Fruit fly (Drosophila melanogaster): Measurements from ENCODE around the gene RasGAP1.

RasGAP1 gene

dm6 chr3L:9855784-9856426 is 820 bp upstream of the RasGAP1 start (continued):
- peak; percentile 94 for TF ChIP-seq pdm3 (GFP tag; optimal IDR thresholded peaks at IDR 0.05)
- TF ChIP-seq salr (GFP tag; optimal IDR thresholded peaks at IDR 0.05) = peak; percentile 77 to 90
- TF ChIP-seq Hr38 (GFP tag; optimal IDR thresholded peaks at IDR 0.05) = no peak
- TF ChIP-seq CG31627 (GFP tag; optimal IDR thresholded peaks at IDR 0.05) = peak; percentile 95
- TF ChIP-seq vri (GFP tag; optimal IDR thresholded peaks at IDR 0.05) = peak; percentile 89
- peak; percentile 94 for TF ChIP-seq CG11762 (GFP tag; optimal IDR thresholded peaks at IDR 0.05; ENCODE audit: insufficient read depth)
- TF ChIP-seq net (GFP tag; optimal IDR thresholded peaks at IDR 0.05) = peak; percentile 93
- peak; percentile 92 for TF ChIP-seq CG11294 (GFP tag; IDR thresholded peaks at IDR 0.05)
- peak; percentile 71 for TF ChIP-seq Eip93F (GFP tag; optimal IDR thresholded peaks at IDR 0.05)

DNA sequence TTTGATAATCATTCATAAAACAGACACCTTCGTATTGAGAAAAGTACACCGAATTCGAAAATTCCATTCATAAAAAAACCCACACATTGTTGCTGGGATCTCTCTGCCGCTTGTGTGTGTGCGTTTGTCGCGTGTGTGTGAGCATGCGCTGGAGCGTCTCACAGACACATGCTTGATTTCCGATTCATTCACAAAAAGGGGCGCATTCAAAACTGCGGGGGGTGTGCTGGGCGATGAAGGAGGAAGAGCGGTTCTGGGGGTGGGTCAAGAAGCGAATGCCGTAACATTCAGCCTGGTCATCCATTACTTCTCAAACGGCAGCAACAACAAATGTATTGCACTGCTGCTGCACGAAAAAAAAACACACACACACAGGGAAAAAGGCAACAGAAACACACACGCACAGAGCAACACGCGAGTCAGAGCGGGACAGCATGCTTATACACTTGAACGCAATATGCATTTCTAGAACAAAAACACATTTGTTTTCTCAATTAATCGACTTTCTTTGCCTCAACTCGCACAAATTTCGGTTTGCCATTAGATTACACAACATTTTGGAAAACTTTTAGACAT is 1.1 kb downstream of the RasGAP1 start:
- TF ChIP-seq CG3919 (GFP tag; optimal IDR thresholded peaks at IDR 0.05) (peak; percentile 42), CG8632 (GFP tag; optimal IDR thresholded peaks at IDR 0.05) (no peak), CG3032 (tag; optimal IDR thresholded peaks at IDR 0.05) (no peak), ss (GFP tag; optimal IDR thresholded peaks at IDR 0.05) (peak; percentile 30 to 40), CG6163 (GFP tag; IDR thresholded peaks at IDR 0.05) (peak; percentile 66), lz (GFP tag; optimal IDR thresholded peaks at IDR 0.05) (no peak), Lpt (GFP tag; optimal IDR thresholded peaks at IDR 0.05) (no peak), Sox14 (GFP tag; optimal IDR thresholded peaks at IDR 0.05) (peak; percentile 62), dac (GFP tag; optimal IDR thresholded peaks at IDR 0.05) (no peak), Ets96B (tag; optimal IDR thresholded peaks at IDR 0.05) (peak; percentile 1), achi (GFP tag; optimal IDR thresholded peaks at IDR 0.05) (no peak), CG6276 (GFP tag; optimal IDR thresholded peaks at IDR 0.05) (peak; percentile 1), eg (GFP tag; IDR thresholded peaks at IDR 0.05) (peak; percentile 44; the same call in 1 of the 3 replicates), fkh (GFP tag; optimal IDR thresholded peaks at IDR 0.05) (peak; percentile 14), CG32006 (GFP tag; optimal IDR thresholded peaks at IDR 0.05) (no peak), fd59A (GFP tag; optimal IDR thresholded peaks at IDR 0.05) (no peak), dsx (GFP tag; optimal IDR thresholded peaks at IDR 0.05; ENCODE audit: poor library complexity, severe bottlenecking) (peak; percentile 95), Eip75B (GFP tag; optimal IDR thresholded peaks at IDR 0.05) (peak; percentile 37), net (GFP tag; optimal IDR thresholded peaks at IDR 0.05) (no peak), CG7368 (GFP tag; optimal IDR thresholded peaks at IDR 0.05) (peak; percentile 14), salr (GFP tag; optimal IDR thresholded peaks at IDR 0.05) (peak in 1 of 2 experiments; percentile 7), spab (GFP tag; optimal IDR thresholded peaks at IDR 0.05) (no peak), CG11902 (GFP tag; optimal IDR thresholded peaks at IDR 0.05) (no peak), CG16779 (tag; optimal IDR thresholded peaks at IDR 0.05) (peak; percentile 56), svp (GFP tag) (peak; percentile 72), vri (GFP tag; optimal IDR thresholded peaks at IDR 0.05) (peak; percentile 82)

DNA sequence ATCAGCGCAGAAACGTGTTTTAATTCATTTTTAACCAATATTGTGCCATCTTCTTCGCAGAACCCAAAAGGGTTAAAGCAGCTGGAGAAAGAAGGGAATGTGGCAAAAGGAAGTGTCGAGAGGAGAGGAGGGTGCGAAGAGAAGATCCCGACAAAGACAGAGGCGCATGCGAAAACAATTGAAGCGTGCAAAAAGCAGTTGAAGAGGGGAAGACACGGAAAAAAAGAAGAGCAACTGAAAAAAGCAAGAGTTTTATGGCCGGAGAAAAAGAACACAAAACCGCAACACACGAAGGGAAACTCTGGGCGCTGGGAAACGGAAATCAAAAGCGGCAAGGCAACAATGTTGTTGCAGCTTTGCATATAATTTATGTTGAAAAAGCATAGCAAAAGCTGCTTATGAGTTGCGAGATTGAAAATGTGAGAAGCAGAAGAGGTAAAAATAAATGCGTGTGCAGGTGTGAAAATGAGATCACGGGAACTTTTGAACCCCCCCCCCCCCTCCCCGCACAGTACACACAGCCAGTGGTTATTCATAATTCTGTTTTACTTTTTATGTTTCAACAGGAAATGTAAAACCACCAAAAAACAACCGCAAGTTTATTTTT is 1.8 kb downstream of the RasGAP1 start:
- TF ChIP-seq Blimp-1 (GFP tag; optimal IDR thresholded peaks at IDR 0.05) = peak; percentile 87
- peak; percentile 6 for TF ChIP-seq achi (GFP tag; optimal IDR thresholded peaks at IDR 0.05)
- TF ChIP-seq dsx (GFP tag; optimal IDR thresholded peaks at IDR 0.05; ENCODE audit: poor library complexity, severe bottlenecking) = peak; percentile 87
- no peak for TF ChIP-seq pdm3 (GFP tag; optimal IDR thresholded peaks at IDR 0.05)
- TF ChIP-seq Eip78C (GFP tag) = peak; percentile 54
- no peak for TF ChIP-seq vri (GFP tag; optimal IDR thresholded peaks at IDR 0.05)
- TF ChIP-seq Met (GFP tag; optimal IDR thresholded peaks at IDR 0.05) = peak; percentile 7
- peak; percentile 40 to 43 for TF ChIP-seq ss (GFP tag; optimal IDR thresholded peaks at IDR 0.05)
- TF ChIP-seq spab (GFP tag; optimal IDR thresholded peaks at IDR 0.05) = no peak
- peak; percentile 8 for TF ChIP-seq Ets96B (tag; optimal IDR thresholded peaks at IDR 0.05)
- no peak for TF ChIP-seq CG10631 (GFP tag; optimal IDR thresholded peaks at IDR 0.05)
- no peak for TF ChIP-seq CG6792 (GFP tag; optimal IDR thresholded peaks at IDR 0.05)
- no peak for TF ChIP-seq CG8119 (GFP tag; IDR thresholded peaks at IDR 0.05)
- no peak for TF ChIP-seq CG31627 (GFP tag; optimal IDR thresholded peaks at IDR 0.05)
- TF ChIP-seq CG15336 (GFP tag; IDR thresholded peaks at IDR 0.05) = no peak
- TF ChIP-seq CG3032 (tag; optimal IDR thresholded peaks at IDR 0.05) = peak; percentile 29
- TF ChIP-seq CG3919 (GFP tag; optimal IDR thresholded peaks at IDR 0.05) = no peak
- no peak for TF ChIP-seq Eip93F (GFP tag; optimal IDR thresholded peaks at IDR 0.05)
- TF ChIP-seq eg (GFP tag; IDR thresholded peaks at IDR 0.05) = no peak
- peak; percentile 11 for TF ChIP-seq CG8632 (GFP tag; optimal IDR thresholded peaks at IDR 0.05)
- TF ChIP-seq Sox15 (GFP tag; optimal IDR thresholded peaks at IDR 0.05) = no peak
- TF ChIP-seq Lpt (GFP tag; optimal IDR thresholded peaks at IDR 0.05) = no peak
- TF ChIP-seq Hr39 (GFP tag; optimal IDR thresholded peaks at IDR 0.05) = no peak
- TF ChIP-seq esn (GFP tag; optimal IDR thresholded peaks at IDR 0.05) = no peak
- TF ChIP-seq dac (GFP tag; optimal IDR thresholded peaks at IDR 0.05) = no peak
- TF ChIP-seq CG1621 (tag; optimal IDR thresholded peaks at IDR 0.05) = peak; percentile 73
- no peak for TF ChIP-seq Gug (GFP tag; IDR thresholded peaks at IDR 0.05)

Data from whole organism, prepupa.